Fruit fly (Drosophila melanogaster): ENCODE results near the gene Gyc89Db.

The Gyc89Db gene

DNA sequence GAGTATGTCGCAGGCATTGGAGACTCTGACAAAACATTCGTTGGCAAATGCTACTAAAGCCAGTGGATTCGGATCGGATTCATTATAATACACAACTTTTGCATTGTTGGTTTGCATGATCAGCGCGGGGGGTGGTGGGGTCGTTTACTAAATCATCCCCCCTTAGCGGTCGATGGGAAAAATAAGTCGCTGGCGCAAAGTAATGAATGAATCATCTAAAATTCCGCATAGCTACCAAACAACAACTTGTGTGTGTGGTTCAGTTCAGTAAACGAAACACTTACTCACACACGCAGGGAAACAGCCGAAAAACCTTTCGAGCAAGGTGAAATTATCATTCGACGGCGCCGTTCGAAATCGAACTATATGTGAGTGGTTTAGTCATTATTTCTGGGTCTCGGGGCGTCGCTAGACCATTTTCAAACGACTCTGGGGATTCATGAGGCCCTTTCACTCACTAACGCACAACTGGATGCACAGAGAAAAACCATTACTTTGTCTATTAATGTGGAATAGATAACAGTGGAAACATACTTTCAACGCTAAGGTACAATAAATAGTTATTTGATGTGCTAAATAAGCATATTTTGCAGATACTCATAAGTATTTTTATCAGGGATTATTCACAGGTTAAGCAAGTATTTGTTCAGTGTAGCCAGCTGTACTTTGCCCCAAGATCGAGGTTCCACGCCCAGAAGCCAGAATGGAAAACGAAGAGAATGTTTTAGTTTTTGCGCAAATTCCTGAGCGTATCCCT lies 28.4 kb upstream of the Gyc89Db start (continued):
- TF ChIP-seq Aef1 (GFP tag; IDR thresholded peaks at IDR 0.05) (peak; percentile 72), Ravus (GFP tag; IDR thresholded peaks at IDR 0.05) (peak; percentile 51), ewg (GFP tag; optimal IDR thresholded peaks at IDR 0.05) (peak; percentile 46), Sry-β (GFP tag; optimal IDR thresholded peaks at IDR 0.05) (peak; percentile 41), CG13424 (tag; optimal IDR thresholded peaks at IDR 0.05) (peak; percentile 29), dm (GFP tag; optimal IDR thresholded peaks at IDR 0.05) (peak; percentile 58), CG7928 (GFP tag; optimal IDR thresholded peaks at IDR 0.05) (no peak), z (GFP tag; IDR thresholded peaks at IDR 0.05) (peak; percentile 64; the same call in 2 of the 3 replicates), nom (GFP tag; optimal IDR thresholded peaks at IDR 0.05) (peak; percentile 90), CG13123 (GFP tag; optimal IDR thresholded peaks at IDR 0.05) (peak; percentile 5), BtbVII (GFP tag; optimal IDR thresholded peaks at IDR 0.05) (no peak), HLH3B (GFP tag; IDR thresholded peaks at IDR 0.05) (peak; percentile 87), CG15479 (GFP tag; optimal IDR thresholded peaks at IDR 0.05) (no peak), Gsc (GFP tag; IDR thresholded peaks at IDR 0.05) (peak; percentile 73), slbo (GFP tag; IDR thresholded peaks at IDR 0.05) (peak; percentile 80), HHEX (GFP tag; optimal IDR thresholded peaks at IDR 0.05) (peak; percentile 10), cg (GFP tag; optimal IDR thresholded peaks at IDR 0.05) (peak; percentile 39), CG30020 (tag; optimal IDR thresholded peaks at IDR 0.05) (peak; percentile 33), grn (GFP tag; optimal IDR thresholded peaks at IDR 0.05) (no peak), CG4707 (GFP tag; optimal IDR thresholded peaks at IDR 0.05) (peak; percentile 81), ken (GFP tag; IDR thresholded peaks at IDR 0.05) (peak; percentile 90), CG5180 (GFP tag; optimal IDR thresholded peaks at IDR 0.05) (no peak), pzg (GFP tag; optimal IDR thresholded peaks at IDR 0.05) (no peak), Drgx (GFP tag; IDR thresholded peaks at IDR 0.05) (peak; percentile 88), lov (optimal IDR thresholded peaks at IDR 0.05) (no peak), lov (GFP tag; IDR thresholded peaks at IDR 0.05) (peak; percentile 84), dimm (GFP tag; IDR thresholded peaks at IDR 0.05) (peak; percentile 75), CG15011 (GFP tag; optimal IDR thresholded peaks at IDR 0.05) (no peak), CG14014 (GFP tag; IDR thresholded peaks at IDR 0.05) (peak; percentile 71), peb (GFP tag; IDR thresholded peaks at IDR 0.05) (peak; percentile 76), Optix (GFP tag; IDR thresholded peaks at IDR 0.05) (peak; percentile 75), CG32532 (GFP tag; IDR thresholded peaks at IDR 0.05) (peak; percentile 79), CG18599 (GFP tag; optimal IDR thresholded peaks at IDR 0.05) (peak; percentile 48), CG30431 (GFP tag; optimal IDR thresholded peaks at IDR 0.05) (peak; percentile 72), trem (tag; optimal IDR thresholded peaks at IDR 0.05) (peak; percentile 75), CG1832 (GFP tag; optimal IDR thresholded peaks at IDR 0.05) (no peak), CG18619 (GFP tag; optimal IDR thresholded peaks at IDR 0.05) (no peak), gro (GFP tag; optimal IDR thresholded peaks at IDR 0.05) (no peak), Hand (GFP tag; optimal IDR thresholded peaks at IDR 0.05) (no peak), Dip2 (GFP tag; IDR thresholded peaks at IDR 0.05) (no peak), CG9437 (GFP tag; optimal IDR thresholded peaks at IDR 0.05) (peak; percentile 76), B-H2 (GFP tag; optimal IDR thresholded peaks at IDR 0.05) (no peak), CG14441 (GFP tag; IDR thresholded peaks at IDR 0.05) (peak; percentile 76), Dip3 (GFP tag; optimal IDR thresholded peaks at IDR 0.05) (peak; percentile 70), CG2202 (tag; optimal IDR thresholded peaks at IDR 0.05) (peak; percentile 68), ftz-f1 (GFP tag; optimal IDR thresholded peaks at IDR 0.05) (no peak), CG7839 (tag; optimal IDR thresholded peaks at IDR 0.05) (peak; percentile 52), CG11085 (GFP tag; IDR thresholded peaks at IDR 0.05) (peak; percentile 65), CG1602 (GFP tag; optimal IDR thresholded peaks at IDR 0.05) (peak; percentile 49), PHDP (tag; optimal IDR thresholded peaks at IDR 0.05) (peak; percentile 79)

Measured in whole organism, embryonic.